Worm (Caenorhabditis elegans) whole organism, L1 larva: ENCODE measurements around the gene C05B5.2.

Experiments used
- C04F5.9 ChIP-seq: sonication (generic microtip); optimal IDR thresholded peaks from 2 replicates; lab custom pipeline; 2016; ENCODE audit warnings: missing genetic modification characterization, missing compliant biosample characterization
- aly-2 ChIP-seq: fragments of 150-350 bp; optimal IDR thresholded peaks from 2 replicates; lab custom pipeline; 2014; ENCODE audit warnings: missing biosample characterization, missing genetic modification characterization
- ama-1 ChIP-seq: fragments of 150-350 bp; optimal IDR thresholded peaks from 2 replicates; lab custom pipeline; 2014
- ces-1 ChIP-seq: fragments of 150-350 bp; optimal IDR thresholded peaks from 2 replicates; lab custom pipeline; 2014; ENCODE audit warnings: missing biosample characterization, missing genetic modification reagents, missing genetic modification characterization
- dsc-1 ChIP-seq: sonication (generic microtip); optimal IDR thresholded peaks from 2 replicates; lab custom pipeline; 2016; ENCODE audit warnings: mild to moderate bottlenecking, missing genetic modification characterization, missing compliant biosample characterization
- elt-2 ChIP-seq: sonication (generic microtip); optimal IDR thresholded peaks from 2 replicates; lab custom pipeline; 2016; ENCODE audit warnings: missing genetic modification characterization, mild to moderate bottlenecking, inconsistent platforms, missing compliant biosample characterization, missing genetic modification reagents
- hlh-17 ChIP-seq: fragments of 200-800 bp; sonication (Bioruptor generic); optimal IDR thresholded peaks from 2 replicates; lab custom pipeline; 2018; ENCODE audit warnings: missing genetic modification characterization, mild to moderate bottlenecking, missing compliant biosample characterization, moderate library complexity, borderline replicate concordance
- lin-15B ChIP-seq: fragments of 150-350 bp; sonication (generic microtip); optimal IDR thresholded peaks from 3 replicates; lab custom pipeline; 2014; ENCODE audit warnings: missing biosample characterization, missing genetic modification characterization
- mdl-1 ChIP-seq, 2 experiments: fragments of 150-350 bp; optimal IDR thresholded peaks; 2 replicates each; lab custom pipeline; 2014 to 2017; ENCODE audit warnings: missing biosample characterization in 2 of 2, missing genetic modification characterization in 2 of 2, inconsistent platforms in 1 of 2
- sptf-1 ChIP-seq: fragments of 150-350 bp; optimal IDR thresholded peaks from 2 replicates; lab custom pipeline; 2014; ENCODE audit warnings: missing biosample characterization, missing genetic modification characterization

- TF ChIP-seq hlh-17 (GFP tag; lab: Kevin White, UChicago) (no peak), ces-1 (GFP tag; lab: Kevin White, UChicago) (no peak), aly-2 (no peak), ama-1 (lab: Kevin White, UChicago) (no peak), mdl-1 (tag; optimal IDR thresholded peaks at IDR 0.05; lab: Kevin White, UChicago) (no peak), sptf-1 (tag; lab: Kevin White, UChicago) (no peak), lin-15B (no peak), elt-2 (tag; lab: Kevin White, UChicago) (no peak), dsc-1 (no peak), C04F5.9 (tag; lab: Kevin White, UChicago) (no peak)
These were observed 18.1 kb downstream of the C05B5.2 start for ce11 chrIII:9982119-9982642.
